Fruit fly (Drosophila melanogaster): ENCODE measurements around the gene CG12523.

The CG12523 gene

dm6 chr3L:10752588-10753057, 48.4 kb upstream of the CG12523 start (continued):
- TF ChIP-seq lov (optimal IDR thresholded peaks at IDR 0.05) = no peak
- 0 out of 3 replicates have a peak, but pooled peaks have one; percentile 69 for TF ChIP-seq lov (GFP tag; IDR thresholded peaks at IDR 0.05)
- TF ChIP-seq CG8944 (GFP tag; optimal IDR thresholded peaks at IDR 0.05) = peak; percentile 20
- TF ChIP-seq ci (GFP tag; IDR thresholded peaks at IDR 0.05) = peak; percentile 64; the same call in 1 of the 3 replicates
- peak; percentile 65; the same call in 2 of the 3 replicates for TF ChIP-seq Optix (GFP tag; IDR thresholded peaks at IDR 0.05)
- peak; percentile 90 for TF ChIP-seq CG7357 (GFP tag; IDR thresholded peaks at IDR 0.05)

dm6 chr3L:10756082-10756481, 44.9 kb upstream of the CG12523 start:
- no peak for TF ChIP-seq pb (GFP tag; optimal IDR thresholded peaks at IDR 0.05)
- no peak for TF ChIP-seq CG1792 (GFP tag; optimal IDR thresholded peaks at IDR 0.05)
- peak; percentile 16 for TF ChIP-seq CoRest (tag; optimal IDR thresholded peaks at IDR 0.05)
- TF ChIP-seq Deaf1 (tag; optimal IDR thresholded peaks at IDR 0.05) = no peak
- peak; percentile 20 for TF ChIP-seq CG17359 (tag; optimal IDR thresholded peaks at IDR 0.05)
- no peak for TF ChIP-seq Poxn (GFP tag; IDR thresholded peaks at IDR 0.05)
- TF ChIP-seq unpg (GFP tag; optimal IDR thresholded peaks at IDR 0.05) = peak; percentile 21
- TF ChIP-seq aop (GFP tag; IDR thresholded peaks at IDR 0.05) = no peak
- TF ChIP-seq CG33213 (GFP tag; optimal IDR thresholded peaks at IDR 0.05) = no peak
- TF ChIP-seq zfh1 (GFP tag; IDR thresholded peaks at IDR 0.05) = 0 out of 3 replicates have a peak, but pooled peaks have one; percentile 18
- TF ChIP-seq HmgZ (tag; optimal IDR thresholded peaks at IDR 0.05) = no peak
- peak; percentile 31 for TF ChIP-seq nmo (GFP tag; optimal IDR thresholded peaks at IDR 0.05)
- no peak for TF ChIP-seq CG4360 (GFP tag; IDR thresholded peaks at IDR 0.05)
- peak; percentile 49 for TF ChIP-seq row (GFP tag; IDR thresholded peaks at IDR 0.05)
- peak; percentile 37; the same call in 1 of the 3 replicates for TF ChIP-seq croc (GFP tag; conservative IDR thresholded peaks at IDR 0.05)
- TF ChIP-seq ewg (GFP tag; optimal IDR thresholded peaks at IDR 0.05) = no peak
- TF ChIP-seq CG15073 (GFP tag; optimal IDR thresholded peaks at IDR 0.05) = no peak
- TF ChIP-seq otp (GFP tag; IDR thresholded peaks at IDR 0.05) = 0 out of 3 replicates have a peak, but pooled peaks have one; percentile 15
- no peak for TF ChIP-seq CG12071 (GFP tag; optimal IDR thresholded peaks at IDR 0.05)
- peak; percentile 11 for TF ChIP-seq Hsf (GFP tag; optimal IDR thresholded peaks at IDR 0.05)
- TF ChIP-seq Oli (tag; optimal IDR thresholded peaks at IDR 0.05) = peak; percentile 21
- peak; percentile 52 for TF ChIP-seq CG14710 (tag; optimal IDR thresholded peaks at IDR 0.05)
- no peak for TF ChIP-seq CG6272 (GFP tag; IDR thresholded peaks at IDR 0.05)
- TF ChIP-seq CG13287 (GFP tag; IDR thresholded peaks at IDR 0.05; ENCODE audit: partially characterized antibody) = no peak
- TF ChIP-seq sob (GFP tag; IDR thresholded peaks at IDR 0.05) = no peak
- TF ChIP-seq CG5245 (GFP tag; optimal IDR thresholded peaks at IDR 0.05) = peak; percentile 24
- TF ChIP-seq ci (GFP tag; IDR thresholded peaks at IDR 0.05) = 0 out of 3 replicates have a peak, but pooled peaks have one; percentile 18
- 0 out of 2 replicates have a peak, but pooled peaks have one; percentile 42 for TF ChIP-seq ara (GFP tag; IDR thresholded peaks at IDR 0.05)
- no peak for TF ChIP-seq CG14441 (GFP tag; IDR thresholded peaks at IDR 0.05)
- no peak for TF ChIP-seq salm (tag; optimal IDR thresholded peaks at IDR 0.05)
- TF ChIP-seq CG10543 (GFP tag; optimal IDR thresholded peaks at IDR 0.05) = no peak
- no peak for TF ChIP-seq CG11085 (GFP tag; IDR thresholded peaks at IDR 0.05)
- TF ChIP-seq Dref (GFP tag; IDR thresholded peaks at IDR 0.05) = no peak
- no peak for TF ChIP-seq CG31388 (GFP tag; optimal IDR thresholded peaks at IDR 0.05)
- no peak for TF ChIP-seq prd (optimal IDR thresholded peaks at IDR 0.05)
- peak; percentile 63; the same call in 2 of the 3 replicates for TF ChIP-seq prd (GFP tag; IDR thresholded peaks at IDR 0.05)
- no peak for TF ChIP-seq CG17802 (tag; optimal IDR thresholded peaks at IDR 0.05)
- TF ChIP-seq repo (GFP tag; optimal IDR thresholded peaks at IDR 0.05) = no peak
- TF ChIP-seq Sry-β (GFP tag; optimal IDR thresholded peaks at IDR 0.05) = no peak
- TF ChIP-seq fd64A (GFP tag; optimal IDR thresholded peaks at IDR 0.05) = no peak
- no peak for TF ChIP-seq run (tag; optimal IDR thresholded peaks at IDR 0.05)
- TF ChIP-seq CG12104 (GFP tag; optimal IDR thresholded peaks at IDR 0.05) = no peak
- TF ChIP-seq CG15479 (GFP tag; optimal IDR thresholded peaks at IDR 0.05) = no peak
- TF ChIP-seq CG17328 (GFP tag; IDR thresholded peaks at IDR 0.05) = peak; percentile 45
- no peak for TF ChIP-seq CG30020 (tag; optimal IDR thresholded peaks at IDR 0.05)
